Worm (Caenorhabditis elegans): ENCODE results near the gene tos-1.

ce11 chrV:9334216-9334615 is 9.8 kb downstream of the tos-1 start, which contains the start of gene ucp-4:
- TF ChIP-seq nhr-42 (GFP tag; IDR thresholded peaks at IDR 0.05): no peak
- no peak for TF ChIP-seq mdt-29 (GFP tag; IDR thresholded peaks at IDR 0.05)
- no peak for TF ChIP-seq ztf-7 (tag; optimal IDR thresholded peaks at IDR 0.05)
- TF ChIP-seq fos-1 (tag; optimal IDR thresholded peaks at IDR 0.05): no peak
- no peak for TF ChIP-seq mdl-1 (tag; optimal IDR thresholded peaks at IDR 0.05)
- no peak for TF ChIP-seq nhr-77 (tag; optimal IDR thresholded peaks at IDR 0.05)
- TF ChIP-seq nhr-76 (tag; optimal IDR thresholded peaks at IDR 0.05): no peak
- TF ChIP-seq skn-1 (tag; optimal IDR thresholded peaks at IDR 0.05): no peak
- TF ChIP-seq mep-1 (tag; optimal IDR thresholded peaks at IDR 0.05): no peak
- no peak for TF ChIP-seq zip-2 (tag; optimal IDR thresholded peaks at IDR 0.05)
- TF ChIP-seq ceh-82 (tag; optimal IDR thresholded peaks at IDR 0.05): no peak
- TF ChIP-seq unc-130 (GFP tag; optimal IDR thresholded peaks at IDR 0.05): no peak
- TF ChIP-seq ama-1 (optimal IDR thresholded peaks at IDR 0.05): no peak

Data from whole organism, L4 larva.